Worm (Caenorhabditis elegans) whole organism, L1 larva: ENCODE measurements around the gene fig-1.

Experiments
- egl-13 ChIP-seq: sonication (generic microtip); optimal IDR thresholded peaks from 2 replicates; lab custom pipeline; 2016; ENCODE audit warnings: missing genotype, missing genetic modification reagents, missing genetic modification characterization, missing compliant biosample characterization
- nhr-237 ChIP-seq: fragments of 150-350 bp; optimal IDR thresholded peaks from 2 replicates; lab custom pipeline; 2014; ENCODE audit warnings: missing biosample characterization, missing genetic modification characterization
- nhr-76 ChIP-seq: sonication (generic microtip); optimal IDR thresholded peaks from 2 replicates; lab custom pipeline; 2017; ENCODE audit warnings: missing biosample characterization, missing genetic modification characterization
- sox-4 ChIP-seq: sonication (generic microtip); optimal IDR thresholded peaks from 2 replicates; lab custom pipeline; 2016; ENCODE audit warnings: missing genetic modification characterization, missing compliant biosample characterization

ce11 chrV:10938739-10939138 lies 42.3 kb downstream of the fig-1 start, which contains the start of gene F17C11.11:
- TF ChIP-seq nhr-237 (no peak), sox-4 (tag; lab: Kevin White, UChicago) (no peak), egl-13 (no peak), nhr-76 (tag; lab: Kevin White, UChicago) (no peak)
